Worm (Caenorhabditis elegans) whole organism, late embryonic: ENCODE measurements around the gene D1069.3.

Experiments used
- C08G9.2 ChIP-seq: sonication (generic microtip); optimal IDR thresholded peaks from 2 replicates; lab custom pipeline; 2016; ENCODE audit warnings: mild to moderate bottlenecking, missing genetic modification characterization, moderate library complexity, missing compliant biosample characterization
- C38D4.7 ChIP-seq: fragments of 200-800 bp; sonication (Bioruptor generic); optimal IDR thresholded peaks from 2 replicates; lab custom pipeline; 2018; ENCODE audit warnings: mild to moderate bottlenecking, missing genetic modification characterization, moderate library complexity, missing compliant biosample characterization
- K02D7.2 ChIP-seq: sonication (generic microtip); optimal IDR thresholded peaks from 2 replicates; lab custom pipeline; 2017; ENCODE audit warnings: mild to moderate bottlenecking, missing genetic modification characterization, missing compliant biosample characterization
- K09A11.1 ChIP-seq: sonication (generic microtip); optimal IDR thresholded peaks from 2 replicates; lab custom pipeline; 2017; ENCODE audit warnings: antibody characterized with exemption, mild to moderate bottlenecking, missing genetic modification characterization, missing compliant biosample characterization; ENCODE audit not compliant: insufficient read depth
- T23F11.4 ChIP-seq: fragments of 200-800 bp; sonication (Bioruptor generic); optimal IDR thresholded peaks from 2 replicates; lab custom pipeline; 2018; ENCODE audit warnings: mild to moderate bottlenecking, missing genetic modification characterization, missing compliant biosample characterization
- ceh-22 ChIP-seq: sonication (generic microtip); optimal IDR thresholded peaks from 2 replicates; lab custom pipeline; 2017; ENCODE audit warnings: missing biosample characterization, missing genetic modification characterization
- ceh-30 ChIP-seq: fragments of 150-350 bp; optimal IDR thresholded peaks from 2 replicates; lab custom pipeline; 2014; ENCODE audit warnings: missing biosample characterization, missing genetic modification characterization
- ceh-34 ChIP-seq: sonication (generic microtip); optimal IDR thresholded peaks from 2 replicates; lab custom pipeline; 2016; ENCODE audit warnings: mild to moderate bottlenecking, missing genetic modification characterization, missing compliant biosample characterization
- ceh-48 ChIP-seq: sonication (generic microtip); optimal IDR thresholded peaks from 2 replicates; lab custom pipeline; 2016; ENCODE audit warnings: missing genetic modification characterization, inconsistent platforms, missing compliant biosample characterization
- che-1 ChIP-seq: sonication (generic microtip); optimal IDR thresholded peaks from 2 replicates; lab custom pipeline; 2016; ENCODE audit warnings: mild to moderate bottlenecking, missing genetic modification characterization, missing compliant biosample characterization
- dve-1 ChIP-seq: sonication (generic microtip); optimal IDR thresholded peaks from 2 replicates; lab custom pipeline; 2017; ENCODE audit warnings: antibody characterized with exemption, mild to moderate bottlenecking, missing genetic modification characterization, missing compliant biosample characterization
- fax-1 ChIP-seq: sonication (generic microtip); optimal IDR thresholded peaks from 2 replicates; lab custom pipeline; 2016; ENCODE audit warnings: missing genotype, missing genetic modification characterization, missing compliant biosample characterization
- hlh-15 ChIP-seq: sonication (generic microtip); optimal IDR thresholded peaks from 2 replicates; lab custom pipeline; 2016; ENCODE audit warnings: missing genetic modification characterization, missing compliant biosample characterization
- hlh-30 ChIP-seq: sonication (generic microtip); optimal IDR thresholded peaks from 2 replicates; lab custom pipeline; 2017; ENCODE audit warnings: antibody characterized with exemption, missing genetic modification characterization, missing compliant biosample characterization; ENCODE audit not compliant: insufficient read depth
- hlh-6 ChIP-seq: sonication (generic microtip); optimal IDR thresholded peaks from 2 replicates; lab custom pipeline; 2016; ENCODE audit warnings: missing genotype, missing genetic modification characterization, missing compliant biosample characterization
- mec-3 ChIP-seq: sonication (generic microtip); optimal IDR thresholded peaks from 2 replicates; lab custom pipeline; 2016; ENCODE audit warnings: borderline replicate concordance, missing genetic modification characterization, missing compliant biosample characterization
- nhr-11 ChIP-seq: fragments of 150-350 bp; optimal IDR thresholded peaks from 2 replicates; lab custom pipeline; 2014; ENCODE audit warnings: missing biosample characterization, missing genetic modification characterization
- npax-4 ChIP-seq: sonication (generic microtip); optimal IDR thresholded peaks from 2 replicates; lab custom pipeline; 2016; ENCODE audit warnings: missing genetic modification characterization, missing compliant biosample characterization
- odd-2 ChIP-seq: sonication (generic microtip); optimal IDR thresholded peaks from 2 replicates; lab custom pipeline; 2017; ENCODE audit warnings: antibody characterized with exemption, mild to moderate bottlenecking, missing genetic modification characterization, missing compliant biosample characterization
- pag-3 ChIP-seq: sonication (generic microtip); optimal IDR thresholded peaks from 2 replicates; lab custom pipeline; 2016; ENCODE audit warnings: missing compliant biosample characterization, missing genetic modification characterization, borderline replicate concordance
- pat-9 ChIP-seq: fragments of 200-800 bp; sonication (Bioruptor generic); optimal IDR thresholded peaks from 2 replicates; lab custom pipeline; 2018; ENCODE audit warnings: mild to moderate bottlenecking, missing genetic modification characterization, moderate library complexity, missing compliant biosample characterization
- pax-1 ChIP-seq: fragments of 150-350 bp; optimal IDR thresholded peaks from 2 replicates; lab custom pipeline; 2014; ENCODE audit warnings: missing biosample characterization, missing genetic modification characterization
- pha-4 ChIP-seq: fragments of 150-350 bp; optimal IDR thresholded peaks from 2 replicates; lab custom pipeline; 2018; ENCODE audit warnings: missing biosample characterization, missing genetic modification reagents, missing genetic modification characterization
- pqm-1 ChIP-seq: sonication (generic microtip); optimal IDR thresholded peaks from 2 replicates; lab custom pipeline; 2016; ENCODE audit warnings: missing genetic modification characterization, missing compliant biosample characterization
- rnt-1 ChIP-seq: sonication (generic microtip); optimal IDR thresholded peaks from 2 replicates; lab custom pipeline; 2016; ENCODE audit warnings: missing genetic modification characterization, missing compliant biosample characterization
- sdc-2 ChIP-seq: sonication (generic microtip); optimal IDR thresholded peaks from 2 replicates; lab custom pipeline; 2016; ENCODE audit warnings: missing genotype, missing genetic modification characterization, missing compliant biosample characterization
- sox-4 ChIP-seq: sonication (generic microtip); optimal IDR thresholded peaks from 2 replicates; lab custom pipeline; 2017; ENCODE audit warnings: mild to moderate bottlenecking, missing genetic modification characterization, inconsistent platforms, missing compliant biosample characterization
- tbx-2 ChIP-seq: sonication (generic microtip); optimal IDR thresholded peaks from 2 replicates; lab custom pipeline; 2016; ENCODE audit warnings: missing genetic modification characterization, missing compliant biosample characterization

Gene D1069.3

ce11 chrII:300977-301772 is 46.5 kb downstream of the D1069.3 start, which contains the start of gene K01A2.5:
K01A2.5 (plus strand) TSS chrII:301273.
- TF ChIP-seq hlh-30 (tag; lab: Kevin White, UChicago) (peak; percentile 34), T23F11.4 (no peak), rnt-1 (tag; lab: Kevin White, UChicago) (peak; percentile 55), C08G9.2 (tag; lab: Kevin White, UChicago) (no peak)

- no peak for TF ChIP-seq rnt-1 (tag; lab: Kevin White, UChicago)
- no peak for TF ChIP-seq ceh-22 (tag; lab: Kevin White, UChicago)
- no peak for TF ChIP-seq hlh-6
- TF ChIP-seq pqm-1 (tag; lab: Kevin White, UChicago): no peak
- TF ChIP-seq dve-1: no peak
- TF ChIP-seq tbx-2 (tag; lab: Kevin White, UChicago): no peak
- TF ChIP-seq hlh-30 (tag; lab: Kevin White, UChicago): no peak
- no peak for TF ChIP-seq pag-3 (tag; lab: Kevin White, UChicago)
- TF ChIP-seq ceh-30 (tag; lab: Kevin White, UChicago): no peak
- no peak for TF ChIP-seq mec-3 (tag; lab: Kevin White, UChicago)
- no peak for TF ChIP-seq nhr-11
- no peak for TF ChIP-seq hlh-15
These were observed 48.0 kb downstream of the D1069.3 start, which contains the start of gene K01A2.6 for ce11 chrII:299684-300083. K01A2.6 (plus strand) TSS chrII:299984.

- TF ChIP-seq ceh-48 (tag; lab: Kevin White, UChicago) (no peak), K02D7.2 (tag; lab: Kevin White, UChicago) (no peak), pax-1 (no peak), pha-4 (tag; lab: Kevin White, UChicago) (no peak), che-1 (tag; lab: Kevin White, UChicago) (no peak), sdc-2 (no peak), nhr-11 (no peak), pat-9 (tag; lab: Kevin White, UChicago) (no peak), fax-1 (no peak), tbx-2 (tag; lab: Kevin White, UChicago) (no peak), ceh-34 (tag; lab: Kevin White, UChicago) (no peak), hlh-6 (no peak), odd-2 (tag; lab: Kevin White, UChicago) (no peak), sox-4 (tag; lab: Kevin White, UChicago) (no peak)
These were observed 50.7 kb downstream of the D1069.3 start, which contains the start of the genes clec-117 and B0432.1 for ce11 chrII:296911-297440. clec-117 (minus strand) TSS chrII:297011. B0432.1 (plus strand) TSS chrII:297390.

DNA sequence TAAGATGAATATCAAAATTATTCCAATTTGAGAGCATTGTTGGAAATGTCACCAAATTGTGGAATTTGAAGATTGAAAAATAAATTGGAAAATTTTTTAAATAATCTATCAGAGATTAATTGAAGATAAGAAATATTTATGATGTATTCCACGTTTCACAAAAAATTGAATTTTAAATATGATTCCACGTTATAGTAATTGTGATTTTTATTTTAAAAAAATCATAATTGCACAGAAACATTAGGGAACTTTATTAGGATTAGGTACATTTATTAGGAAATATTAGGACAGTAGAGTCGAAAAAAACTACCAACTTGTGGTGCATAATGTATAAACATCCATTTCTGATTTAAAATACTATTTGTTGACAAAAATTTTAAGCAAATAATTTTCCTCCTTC is 53.1 kb downstream of the D1069.3 start, which contains the start of gene B0432.11:
B0432.11 (minus strand) TSS at position 101 of the 400 bp plus-strand sequence.
- no peak for TF ChIP-seq K09A11.1
- TF ChIP-seq npax-4: no peak
- TF ChIP-seq C38D4.7 (GFP tag; lab: Kevin White, UChicago): no peak
- TF ChIP-seq odd-2 (tag; lab: Kevin White, UChicago): no peak
